Fruit fly (Drosophila melanogaster): ENCODE measurements around the gene AP-1gamma.

The AP-1gamma gene

DNA sequence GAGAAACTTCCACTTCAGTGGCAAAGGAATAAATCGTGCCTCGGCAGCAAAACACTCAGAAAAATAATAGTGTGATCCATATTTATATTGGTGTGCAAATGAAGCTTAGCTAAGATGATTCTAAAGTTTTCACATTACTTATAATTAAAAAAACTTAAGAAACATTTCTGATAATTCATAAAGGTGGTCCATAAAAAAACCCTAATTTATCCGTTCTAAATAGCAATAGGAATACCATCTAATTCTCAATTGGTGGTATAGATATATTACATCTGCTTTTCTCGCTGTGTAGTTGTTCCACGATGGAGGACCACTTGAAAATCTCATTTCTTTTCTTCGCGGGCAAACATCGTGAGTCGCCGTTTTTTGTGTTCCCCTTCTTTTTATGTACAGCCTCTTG is 46.6 kb downstream of the AP-1gamma start (continued):
- TF ChIP-seq cad (GFP tag; optimal IDR thresholded peaks at IDR 0.05) (no peak), CG15601 (tag; optimal IDR thresholded peaks at IDR 0.05) (peak; percentile 29), CG7372 (GFP tag; IDR thresholded peaks at IDR 0.05) (peak; percentile 24; the same call in 1 of the 2 replicates), Abd-B (GFP tag; optimal IDR thresholded peaks at IDR 0.05) (peak; percentile 34), Ssrp (tag; optimal IDR thresholded peaks at IDR 0.05) (peak; percentile 49), Dek (tag; optimal IDR thresholded peaks at IDR 0.05) (peak; percentile 25), D19B (GFP tag; optimal IDR thresholded peaks at IDR 0.05) (peak; percentile 29), CG6854 (GFP tag; optimal IDR thresholded peaks at IDR 0.05) (peak; percentile 40), CG11504 (tag; optimal IDR thresholded peaks at IDR 0.05) (peak; percentile 72), lab (GFP tag; optimal IDR thresholded peaks at IDR 0.05) (peak; percentile 75), pros (GFP tag; optimal IDR thresholded peaks at IDR 0.05) (peak; percentile 66), gsb-n (tag; optimal IDR thresholded peaks at IDR 0.05) (peak; percentile 9), wor (GFP tag; IDR thresholded peaks at IDR 0.05) (no peak), fd3F (GFP tag; optimal IDR thresholded peaks at IDR 0.05) (peak; percentile 15), sc (optimal IDR thresholded peaks at IDR 0.05) (no peak), sc (GFP tag; optimal IDR thresholded peaks at IDR 0.05) (no peak), PHDP (tag; optimal IDR thresholded peaks at IDR 0.05) (peak; percentile 47), CG15011 (GFP tag; optimal IDR thresholded peaks at IDR 0.05) (peak; percentile 58), nau (GFP tag; optimal IDR thresholded peaks at IDR 0.05) (no peak), CG12071 (GFP tag; optimal IDR thresholded peaks at IDR 0.05) (peak; percentile 42), Max (GFP tag; optimal IDR thresholded peaks at IDR 0.05) (peak; percentile 46), CG7357 (GFP tag; IDR thresholded peaks at IDR 0.05) (no peak), salm (tag; optimal IDR thresholded peaks at IDR 0.05) (no peak), crp (GFP tag; optimal IDR thresholded peaks at IDR 0.05) (no peak), sisA (GFP tag; IDR thresholded peaks at IDR 0.05) (peak; percentile 60), bcd (GFP tag; optimal IDR thresholded peaks at IDR 0.05) (peak; percentile 51), lilli (GFP tag; optimal IDR thresholded peaks at IDR 0.05) (peak; percentile 53), kah (GFP tag; optimal IDR thresholded peaks at IDR 0.05) (peak; percentile 10), CG4282 (GFP tag; optimal IDR thresholded peaks at IDR 0.05) (no peak), CG34224 (GFP tag; IDR thresholded peaks at IDR 0.05; ENCODE audit: partially characterized antibody) (no peak), CG13775 (GFP tag; optimal IDR thresholded peaks at IDR 0.05) (peak; percentile 43), z (GFP tag; IDR thresholded peaks at IDR 0.05) (no peak), ems (GFP tag; optimal IDR thresholded peaks at IDR 0.05) (peak; percentile 9), gro (GFP tag; optimal IDR thresholded peaks at IDR 0.05) (peak; percentile 29), ase (GFP tag; IDR thresholded peaks at IDR 0.05) (no peak), gem (tag; optimal IDR thresholded peaks at IDR 0.05) (peak; percentile 78), CG1647 (GFP tag; optimal IDR thresholded peaks at IDR 0.05) (peak; percentile 41), pho (GFP tag; optimal IDR thresholded peaks at IDR 0.05) (peak; percentile 25), CG17328 (GFP tag; IDR thresholded peaks at IDR 0.05) (0 out of 2 replicates have a peak, but pooled peaks have one; percentile 16), BEAF-32 (GFP tag; optimal IDR thresholded peaks at IDR 0.05) (no peak), CG4854 (GFP tag; optimal IDR thresholded peaks at IDR 0.05) (peak; percentile 17), CG12744 (GFP tag; optimal IDR thresholded peaks at IDR 0.05) (peak; percentile 42), Fer1 (GFP tag; optimal IDR thresholded peaks at IDR 0.05) (peak; percentile 67), CG17829 (tag; optimal IDR thresholded peaks at IDR 0.05) (peak; percentile 66), HHEX (GFP tag; optimal IDR thresholded peaks at IDR 0.05) (peak; percentile 57), ERR (GFP tag; optimal IDR thresholded peaks at IDR 0.05) (peak; percentile 18), dysf (GFP tag; IDR thresholded peaks at IDR 0.05) (peak; percentile 55), CG1603 (tag; optimal IDR thresholded peaks at IDR 0.05) (no peak), crol (GFP tag; IDR thresholded peaks at IDR 0.05) (no peak), CG4424 (GFP tag; optimal IDR thresholded peaks at IDR 0.05) (peak; percentile 64), chm (GFP tag; IDR thresholded peaks at IDR 0.05) (no peak)
